Worm (Caenorhabditis elegans): ENCODE data around the gene C04E7.5.
A peak's percentile ranks its signal among the peaks of the same experiment; 100 is the strongest.

C04E7.5 gene

DNA sequence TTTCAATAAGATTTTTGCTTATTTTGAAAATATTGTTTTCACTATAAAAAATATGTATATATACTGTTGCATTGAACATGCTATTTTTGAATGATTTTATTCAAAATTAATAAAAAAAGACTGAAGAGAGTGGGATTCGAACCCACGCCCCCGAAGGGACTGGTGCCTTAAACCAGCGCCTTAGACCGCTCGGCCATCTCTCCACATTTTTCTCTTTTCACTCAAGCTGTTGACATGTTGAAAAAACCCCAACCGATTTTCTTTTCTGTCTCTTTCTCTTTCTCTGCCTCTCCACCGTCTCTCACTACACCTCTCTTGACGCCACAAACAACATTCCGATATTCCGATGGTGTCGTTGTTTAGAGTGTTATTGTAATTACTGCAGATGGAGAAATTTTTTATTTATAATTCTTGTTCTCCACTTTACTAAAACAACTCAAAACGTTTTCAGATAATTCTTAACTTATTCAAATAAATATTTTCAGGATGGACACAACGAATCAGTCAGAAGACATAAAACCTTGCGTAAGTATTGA, 7.4 kb upstream of the C04E7.5 start, which contains the start of gene sor-3 (continued):
- TF ChIP-seq madf-6 (GFP tag; IDR thresholded peaks at IDR 0.05) = peak; percentile 45; the same call in 1 of the 2 replicates

DNA sequence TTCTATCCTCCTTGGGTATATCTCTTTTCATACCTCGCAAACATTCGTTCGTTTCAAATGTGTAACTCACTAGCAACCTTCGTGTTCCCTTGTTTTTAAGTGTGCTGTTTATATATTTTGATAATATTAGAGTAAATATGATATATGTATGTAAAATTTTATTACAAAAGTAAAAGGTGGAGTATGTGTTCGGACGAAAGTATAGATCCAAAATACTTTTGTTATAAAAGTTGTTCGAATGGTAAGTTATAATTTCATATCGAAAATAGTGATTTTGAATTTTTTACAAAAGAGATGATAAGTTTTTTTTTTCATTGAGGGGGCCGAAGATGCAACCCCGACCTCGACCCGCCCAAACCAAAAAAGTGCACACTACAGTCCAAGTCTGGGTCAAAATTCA, 2.8 kb upstream of the C04E7.5 start, which contains the start of gene C04E7.1:
Gene C04E7.1 (plus strand): TSS at position 301 of the 400 bp plus-strand sequence.
- TF ChIP-seq F37B4.10 (GFP tag; IDR thresholded peaks at IDR 0.05) (no peak), B0261.1 (tag; optimal IDR thresholded peaks at IDR 0.05) (no peak), madf-10 (tag; optimal IDR thresholded peaks at IDR 0.05) (no peak), F39B2.1 (GFP tag; IDR thresholded peaks at IDR 0.05) (no peak), sdz-38 (tag; optimal IDR thresholded peaks at IDR 0.05) (no peak), akir-1 (GFP tag; optimal IDR thresholded peaks at IDR 0.05) (no peak), F57A8.1 (GFP tag; optimal IDR thresholded peaks at IDR 0.05) (no peak), dpff-1 (tag; optimal IDR thresholded peaks at IDR 0.05) (no peak), mes-4 (tag; optimal IDR thresholded peaks at IDR 0.05) (no peak), ceh-58 (GFP tag; IDR thresholded peaks at IDR 0.05) (no peak), ceh-100 (GFP tag; IDR thresholded peaks at IDR 0.05) (no peak), ztf-3 (GFP tag; optimal IDR thresholded peaks at IDR 0.05) (no peak), B0336.3 (GFP tag; IDR thresholded peaks at IDR 0.05) (no peak), attf-6 (GFP tag; IDR thresholded peaks at IDR 0.05) (no peak), atf-7 (tag; optimal IDR thresholded peaks at IDR 0.05) (no peak), egl-18 (GFP tag; IDR thresholded peaks at IDR 0.05) (no peak), T26A5.8 (tag; optimal IDR thresholded peaks at IDR 0.05) (no peak), somi-1 (GFP tag; optimal IDR thresholded peaks at IDR 0.05) (no peak), lin-54 (GFP tag; optimal IDR thresholded peaks at IDR 0.05) (no peak), ztf-18 (tag; optimal IDR thresholded peaks at IDR 0.05) (no peak)

DNA sequence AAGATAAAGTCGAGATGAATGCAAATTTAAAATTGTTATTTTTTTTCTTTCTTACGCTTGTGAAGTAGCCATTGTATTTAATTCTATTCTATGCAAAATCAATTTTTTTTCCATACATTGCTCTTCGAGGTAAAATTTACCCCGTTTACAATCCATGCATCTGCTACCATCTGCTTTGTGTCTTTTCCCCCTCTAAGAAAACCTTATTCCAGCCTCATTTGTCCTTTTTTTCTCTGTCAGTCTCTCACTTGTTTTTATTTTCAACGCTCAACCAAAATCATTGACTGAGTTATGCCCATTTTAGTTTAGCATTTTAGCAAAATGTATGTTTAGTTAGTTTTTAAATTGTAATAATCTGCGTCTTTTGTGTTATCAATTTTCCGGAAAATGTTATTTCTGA, 9.3 kb downstream of the C04E7.5 start:
- TF ChIP-seq attf-6 (GFP tag; IDR thresholded peaks at IDR 0.05) (no peak), cebp-1 (GFP tag; IDR thresholded peaks at IDR 0.05) (no peak), cebp-1 (tag; optimal IDR thresholded peaks at IDR 0.05) (no peak)

DNA sequence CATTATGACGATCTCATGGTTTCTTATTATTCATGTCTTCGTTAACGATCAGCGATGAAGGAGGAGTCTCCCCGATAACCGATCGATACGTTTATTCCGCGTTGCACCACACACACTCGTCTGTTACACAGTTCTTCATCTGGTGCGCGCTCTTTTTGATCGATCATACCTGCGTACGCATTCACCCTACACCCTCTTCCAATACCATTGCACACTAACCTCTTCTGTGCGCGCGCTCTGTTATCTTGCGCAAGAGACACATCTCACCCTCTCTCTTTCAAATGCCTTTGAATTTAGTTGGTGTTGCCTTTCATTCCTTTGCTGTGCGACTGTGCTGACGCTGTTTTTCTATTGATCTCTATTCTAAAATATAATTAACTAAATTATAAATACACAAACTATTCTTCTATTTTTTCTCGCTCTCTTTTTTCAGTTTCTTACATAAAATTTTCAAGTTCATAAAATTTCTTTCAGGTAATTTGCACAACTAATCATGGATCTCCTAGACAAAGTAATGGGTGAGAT, 11.2 kb downstream of the C04E7.5 start, which contains the start of gene nrde-3:
Gene nrde-3 (plus strand): TSS at position 475 of the 525 bp plus-strand sequence.
- TF ChIP-seq snpc-4 (GFP tag; optimal IDR thresholded peaks at IDR 0.05) (no peak), snpc-4 (tag; optimal IDR thresholded peaks at IDR 0.05) (no peak), F52B5.7 (tag; optimal IDR thresholded peaks at IDR 0.05) (no peak), efl-1 (GFP tag; optimal IDR thresholded peaks at IDR 0.05) (no peak), tlf-1 (GFP tag; optimal IDR thresholded peaks at IDR 0.05) (no peak), attf-5 (GFP tag; optimal IDR thresholded peaks at IDR 0.05) (no peak), let-526 (GFP tag; IDR thresholded peaks at IDR 0.05) (no peak), lir-1 (GFP tag; conservative IDR thresholded peaks at IDR 0.05) (no peak), tbp1 (GFP tag; optimal IDR thresholded peaks at IDR 0.05) (no peak), ztf-22 (GFP tag; optimal IDR thresholded peaks at IDR 0.05) (no peak), unc-130 (GFP tag; optimal IDR thresholded peaks at IDR 0.05) (no peak), attf-3 (GFP tag; conservative IDR thresholded peaks at IDR 0.05) (no peak)

Measured in whole organism, young adult.